Worm (Caenorhabditis elegans): ENCODE results near the gene act-5.
A peak's percentile ranks its signal among the peaks of the same experiment; 100 is the strongest.

The act-5 gene

DNA sequence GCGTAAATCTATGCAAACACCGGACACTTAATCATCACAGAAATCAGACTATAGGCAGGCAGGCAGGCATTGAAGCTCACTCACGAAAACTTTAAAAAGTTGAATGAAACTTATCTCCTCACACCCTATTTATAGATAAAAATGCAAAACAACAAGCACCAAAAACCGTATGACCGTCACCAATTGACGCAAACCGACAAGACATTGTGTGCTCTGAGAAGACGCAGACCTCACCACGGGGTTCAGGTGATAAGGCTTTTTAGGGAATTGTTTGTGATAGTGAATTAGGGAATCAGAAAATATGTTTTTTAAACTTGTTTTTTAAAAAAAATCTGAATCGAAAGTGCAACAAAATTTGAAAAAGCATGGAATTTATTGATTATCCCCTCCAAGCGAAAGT is 20.8 kb upstream of the act-5 start, which contains the start of gene T12D8.5 (continued):
- TF ChIP-seq php-3 (GFP tag; IDR thresholded peaks at IDR 0.05) (no peak), arid-1 (GFP tag; conservative IDR thresholded peaks at IDR 0.05) (no peak), vab-7 (GFP tag; IDR thresholded peaks at IDR 0.05) (no peak)

DNA sequence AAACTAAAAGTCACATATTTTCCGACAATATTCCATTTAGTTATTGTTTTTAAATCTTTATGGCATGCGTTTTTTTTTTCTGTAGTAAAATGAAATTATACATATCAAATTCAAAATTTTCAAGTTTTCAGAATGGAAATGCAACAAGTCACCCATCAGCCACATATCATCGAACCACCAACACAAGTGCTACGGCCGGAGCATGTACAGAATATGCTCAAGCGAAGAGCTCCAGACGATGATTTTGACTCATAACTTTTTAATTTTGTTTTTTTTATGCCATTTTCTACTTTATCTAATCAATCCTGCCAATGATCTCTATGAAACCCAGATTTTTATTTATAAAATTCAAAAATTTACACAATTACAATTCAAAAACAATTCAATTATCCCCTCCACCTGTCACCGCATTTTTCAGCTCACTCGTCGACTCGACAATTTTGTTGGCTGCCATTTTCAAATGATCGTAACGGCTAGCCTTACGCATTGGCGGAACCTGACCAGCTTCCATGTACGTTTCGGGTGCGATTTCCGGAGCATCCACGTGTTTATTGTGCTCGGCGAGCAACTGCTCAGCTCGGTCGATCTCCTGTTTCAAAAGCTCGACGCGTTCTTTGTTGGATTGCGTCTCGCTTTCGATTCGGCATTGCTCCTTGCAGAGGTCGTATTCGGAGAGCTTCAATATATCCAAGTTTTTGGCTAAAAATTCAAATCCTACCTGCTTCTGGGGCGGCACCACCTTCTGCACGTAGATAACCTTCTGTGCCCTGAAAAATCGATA is 20.0 kb upstream of the act-5 start:
- TF ChIP-seq dve-1 (tag; optimal IDR thresholded peaks at IDR 0.05; ENCODE audit: insufficient read depth): peak; percentile 46
- TF ChIP-seq nhr-102 (tag; optimal IDR thresholded peaks at IDR 0.05): peak; percentile 31
- no peak for TF ChIP-seq hlh-11 (tag; optimal IDR thresholded peaks at IDR 0.05)
- peak in 1 of 2 experiments; percentile 91 for TF ChIP-seq unc-62 (GFP tag; optimal IDR thresholded peaks at IDR 0.05 in 1 of 2)
- TF ChIP-seq unc-62 (tag; optimal IDR thresholded peaks at IDR 0.05): no peak
- TF ChIP-seq R02D3.7 (tag; optimal IDR thresholded peaks at IDR 0.05): no peak
- no peak for TF ChIP-seq mxl-3 (GFP tag; optimal IDR thresholded peaks at IDR 0.05)
- peak in 1 of 2 experiments; percentile 16 for TF ChIP-seq lsy-2 (tag; optimal IDR thresholded peaks at IDR 0.05)
- no peak for TF ChIP-seq madf-9 (GFP tag; conservative IDR thresholded peaks at IDR 0.05)
- TF ChIP-seq lin-13 (GFP tag; optimal IDR thresholded peaks at IDR 0.05): no peak
- 0 out of 2 replicates have a peak, but pooled peaks have one; percentile 4 for TF ChIP-seq lin-38 (GFP tag; IDR thresholded peaks at IDR 0.05)
- TF ChIP-seq set-16 (GFP tag; IDR thresholded peaks at IDR 0.05): peak; percentile 40
- TF ChIP-seq hif-1 (tag; optimal IDR thresholded peaks at IDR 0.05): peak in 1 of 2 experiments; percentile 22
- TF ChIP-seq egl-43 (GFP tag; IDR thresholded peaks at IDR 0.05): peak; percentile 73
- TF ChIP-seq fos-1 (tag; optimal IDR thresholded peaks at IDR 0.05): no peak
- no peak for TF ChIP-seq zip-11 (GFP tag; IDR thresholded peaks at IDR 0.05)
- no peak for TF ChIP-seq lim-7 (GFP tag; IDR thresholded peaks at IDR 0.05)
- TF ChIP-seq hmg-1.1 (GFP tag; IDR thresholded peaks at IDR 0.05): no peak
- 0 out of 2 replicates have a peak, but pooled peaks have one; percentile 12 for TF ChIP-seq saeg-2 (GFP tag; IDR thresholded peaks at IDR 0.05)
- TF ChIP-seq F26F4.8 (GFP tag; conservative IDR thresholded peaks at IDR 0.05): no peak
- peak; percentile 31 for TF ChIP-seq ceh-28 (tag; optimal IDR thresholded peaks at IDR 0.05)
- no peak for TF ChIP-seq attf-4 (tag; optimal IDR thresholded peaks at IDR 0.05)
- peak; percentile 31 for TF ChIP-seq aha-1 (tag)
- peak; percentile 68 for TF ChIP-seq zfp-3 (GFP tag; conservative IDR thresholded peaks at IDR 0.05)
- TF ChIP-seq rbr-2 (tag; optimal IDR thresholded peaks at IDR 0.05): no peak
- no peak for TF ChIP-seq daf-8 (GFP tag; IDR thresholded peaks at IDR 0.05)
- TF ChIP-seq ztf-7 (tag; optimal IDR thresholded peaks at IDR 0.05): no peak
- TF ChIP-seq daf-16 (GFP tag; optimal IDR thresholded peaks at IDR 0.05): peak in 1 of 2 experiments; percentile 2
- TF ChIP-seq daf-16 (tag; optimal IDR thresholded peaks at IDR 0.05): peak; percentile 50
- TF ChIP-seq php-3 (GFP tag; IDR thresholded peaks at IDR 0.05): peak; percentile 33; the same call in 1 of the 2 replicates
- TF ChIP-seq ceh-44 (GFP tag; IDR thresholded peaks at IDR 0.05): no peak
- no peak for TF ChIP-seq F44E2.7 (GFP tag; IDR thresholded peaks at IDR 0.05)
- no peak for TF ChIP-seq cey-2 (tag; optimal IDR thresholded peaks at IDR 0.05; ENCODE audit: borderline replicate concordance, insufficient read depth)
- no peak for TF ChIP-seq Y5F2A.4 (GFP tag; optimal IDR thresholded peaks at IDR 0.05)
- TF ChIP-seq aly-2 (tag; optimal IDR thresholded peaks at IDR 0.05): no peak
- 0 out of 2 replicates have a peak, but pooled peaks have one; percentile 13 for TF ChIP-seq ceh-20 (GFP tag; IDR thresholded peaks at IDR 0.05)
- no peak for TF ChIP-seq nhr-77 (tag; optimal IDR thresholded peaks at IDR 0.05)
- TF ChIP-seq T26A8.4 (GFP tag; IDR thresholded peaks at IDR 0.05): peak; percentile 54; the same call in 1 of the 2 replicates
- no peak for TF ChIP-seq lin-1 (GFP tag; IDR thresholded peaks at IDR 0.05)
- TF ChIP-seq ama-1 (optimal IDR thresholded peaks at IDR 0.05): peak; percentile 25
- TF ChIP-seq dmd-6 (GFP tag; IDR thresholded peaks at IDR 0.05): no peak

Measured in whole organism, L4 larva.